Fruit fly (Drosophila melanogaster): ENCODE data around the gene t-cup.
A peak's percentile ranks its signal among the peaks of the same experiment; 100 is the strongest.

t-cup gene

dm6 chr2L:12520780-12521526, 23.8 kb upstream of the t-cup start:
- TF ChIP-seq CG10348 (GFP tag; IDR thresholded peaks at IDR 0.05) = no peak
- TF ChIP-seq CG17806 (tag; optimal IDR thresholded peaks at IDR 0.05) = peak; percentile 28
- peak; percentile 47 for TF ChIP-seq Pif1A (GFP tag; optimal IDR thresholded peaks at IDR 0.05)
- TF ChIP-seq CG8301 (tag; optimal IDR thresholded peaks at IDR 0.05) = peak; percentile 74
- no peak for TF ChIP-seq CG8159 (tag; optimal IDR thresholded peaks at IDR 0.05)
- peak; percentile 86 for TF ChIP-seq CG12605 (GFP tag; IDR thresholded peaks at IDR 0.05)
- TF ChIP-seq CG14655 (GFP tag; optimal IDR thresholded peaks at IDR 0.05) = peak; percentile 78
- TF ChIP-seq CG34367 (tag; optimal IDR thresholded peaks at IDR 0.05) = no peak
- peak; percentile 46 for TF ChIP-seq Pif1B (GFP tag; optimal IDR thresholded peaks at IDR 0.05)
- peak; percentile 84 for TF ChIP-seq Ets98B (GFP tag; IDR thresholded peaks at IDR 0.05)
- TF ChIP-seq CG4496 (GFP tag; IDR thresholded peaks at IDR 0.05) = peak; percentile 91
- TF ChIP-seq CG32121 (GFP tag; IDR thresholded peaks at IDR 0.05) = peak; percentile 83
- peak; percentile 1 for TF ChIP-seq D1 (tag; optimal IDR thresholded peaks at IDR 0.05)
- no peak for TF ChIP-seq CG13204 (GFP tag; optimal IDR thresholded peaks at IDR 0.05)
- TF ChIP-seq CG15710 (tag; optimal IDR thresholded peaks at IDR 0.05) = no peak
- TF ChIP-seq gl (tag; optimal IDR thresholded peaks at IDR 0.05) = peak; percentile 49
- no peak for TF ChIP-seq rn (GFP tag; IDR thresholded peaks at IDR 0.05)
- no peak for TF ChIP-seq EcR (GFP tag; optimal IDR thresholded peaks at IDR 0.05)
- no peak for TF ChIP-seq Snoo (tag; optimal IDR thresholded peaks at IDR 0.05)
- TF ChIP-seq CG9948 (tag; optimal IDR thresholded peaks at IDR 0.05) = no peak
- TF ChIP-seq fd96Ca (GFP tag; IDR thresholded peaks at IDR 0.05) = no peak

DNA sequence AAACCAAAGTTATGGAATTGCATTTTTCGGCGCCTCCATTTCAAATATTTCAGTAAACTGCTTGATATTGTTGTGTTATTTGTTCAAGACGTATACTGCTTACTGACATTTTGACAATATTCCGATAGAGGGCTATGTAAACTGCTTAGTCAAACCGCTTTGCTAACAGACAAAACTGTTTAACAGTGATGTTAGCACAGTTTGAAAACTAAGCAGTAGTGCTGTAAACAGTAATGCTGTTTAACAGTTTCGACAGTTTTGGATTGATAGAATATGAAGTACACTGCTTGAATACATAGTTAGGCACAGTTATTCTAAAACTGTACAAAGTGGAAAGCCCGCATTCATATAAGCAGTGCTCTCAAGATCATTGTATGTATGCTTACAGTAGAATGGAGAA, 23.1 kb upstream of the t-cup start:
- TF ChIP-seq CG9948 (tag; optimal IDR thresholded peaks at IDR 0.05) (no peak), D1 (tag; optimal IDR thresholded peaks at IDR 0.05) (no peak), Snoo (tag; optimal IDR thresholded peaks at IDR 0.05) (no peak), CG34367 (tag; optimal IDR thresholded peaks at IDR 0.05) (no peak), fd96Ca (GFP tag; IDR thresholded peaks at IDR 0.05) (no peak), Ets98B (GFP tag; IDR thresholded peaks at IDR 0.05) (no peak), CG8159 (tag; optimal IDR thresholded peaks at IDR 0.05) (no peak), CG14655 (GFP tag; optimal IDR thresholded peaks at IDR 0.05) (no peak), CG12605 (GFP tag; IDR thresholded peaks at IDR 0.05) (no peak), Pif1B (GFP tag; optimal IDR thresholded peaks at IDR 0.05) (no peak), CG32121 (GFP tag; IDR thresholded peaks at IDR 0.05) (no peak), Pif1A (GFP tag; optimal IDR thresholded peaks at IDR 0.05) (no peak), rn (GFP tag; IDR thresholded peaks at IDR 0.05) (no peak), EcR (GFP tag; optimal IDR thresholded peaks at IDR 0.05) (no peak), CG8301 (tag; optimal IDR thresholded peaks at IDR 0.05) (no peak), CG17806 (tag; optimal IDR thresholded peaks at IDR 0.05) (no peak), CG4496 (GFP tag; IDR thresholded peaks at IDR 0.05) (no peak), gl (tag; optimal IDR thresholded peaks at IDR 0.05) (no peak), CG10348 (GFP tag; IDR thresholded peaks at IDR 0.05) (no peak), CG15710 (tag; optimal IDR thresholded peaks at IDR 0.05) (no peak)

- no peak for TF ChIP-seq CG8301 (tag; optimal IDR thresholded peaks at IDR 0.05)
- peak; percentile 52; the same call in 1 of the 3 replicates for TF ChIP-seq CG4496 (GFP tag; IDR thresholded peaks at IDR 0.05)
Measured at dm6 chr2L:12519216-12519615, 22.1 kb upstream of the t-cup start.

DNA sequence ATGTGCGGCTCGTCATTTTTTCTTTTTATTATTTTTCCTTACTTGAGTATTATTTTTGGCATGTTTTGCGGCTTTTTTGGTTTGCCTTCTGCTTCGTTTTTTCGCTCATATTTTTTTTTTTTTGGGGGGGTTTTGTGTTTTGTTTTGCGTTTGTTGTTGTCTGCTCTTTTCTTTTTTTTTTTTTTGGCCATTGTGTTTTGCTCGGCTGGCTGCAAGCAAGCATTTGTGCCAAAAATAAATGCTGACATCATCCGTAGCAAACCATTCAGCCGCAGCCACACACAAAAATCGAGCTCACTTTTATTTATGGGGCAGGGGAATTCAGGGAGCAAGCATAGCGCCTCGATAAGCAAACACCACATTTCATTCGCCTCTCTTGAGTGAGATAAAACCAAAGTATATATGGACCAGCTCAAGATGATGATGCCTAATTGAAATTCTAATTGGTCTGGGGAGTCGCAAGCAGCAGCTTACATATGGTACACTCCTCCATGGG, 16.8 kb upstream of the t-cup start:
- peak; percentile 89 for TF ChIP-seq CG12605 (GFP tag; IDR thresholded peaks at IDR 0.05)
- no peak for TF ChIP-seq D1 (tag; optimal IDR thresholded peaks at IDR 0.05)
- TF ChIP-seq CG8301 (tag; optimal IDR thresholded peaks at IDR 0.05) = peak; percentile 9
- no peak for TF ChIP-seq CG15710 (tag; optimal IDR thresholded peaks at IDR 0.05)
- TF ChIP-seq Ets98B (GFP tag; IDR thresholded peaks at IDR 0.05) = peak; percentile 66
- no peak for TF ChIP-seq gl (tag; optimal IDR thresholded peaks at IDR 0.05)
- TF ChIP-seq CG17806 (tag; optimal IDR thresholded peaks at IDR 0.05) = no peak
- peak; percentile 82 for TF ChIP-seq CG4496 (GFP tag; IDR thresholded peaks at IDR 0.05)
- TF ChIP-seq CG32121 (GFP tag; IDR thresholded peaks at IDR 0.05) = peak; percentile 71
- peak; percentile 73 for TF ChIP-seq Pif1A (GFP tag; optimal IDR thresholded peaks at IDR 0.05)
- TF ChIP-seq CG13204 (GFP tag; optimal IDR thresholded peaks at IDR 0.05) = no peak
- peak; percentile 74 for TF ChIP-seq Pif1B (GFP tag; optimal IDR thresholded peaks at IDR 0.05)
- TF ChIP-seq CG14655 (GFP tag; optimal IDR thresholded peaks at IDR 0.05) = peak; percentile 28
- peak; percentile 78 for TF ChIP-seq Snoo (tag; optimal IDR thresholded peaks at IDR 0.05)
- no peak for TF ChIP-seq fd96Ca (GFP tag; IDR thresholded peaks at IDR 0.05)
- TF ChIP-seq rn (GFP tag; IDR thresholded peaks at IDR 0.05) = no peak
- TF ChIP-seq CG8159 (tag; optimal IDR thresholded peaks at IDR 0.05) = no peak

DNA sequence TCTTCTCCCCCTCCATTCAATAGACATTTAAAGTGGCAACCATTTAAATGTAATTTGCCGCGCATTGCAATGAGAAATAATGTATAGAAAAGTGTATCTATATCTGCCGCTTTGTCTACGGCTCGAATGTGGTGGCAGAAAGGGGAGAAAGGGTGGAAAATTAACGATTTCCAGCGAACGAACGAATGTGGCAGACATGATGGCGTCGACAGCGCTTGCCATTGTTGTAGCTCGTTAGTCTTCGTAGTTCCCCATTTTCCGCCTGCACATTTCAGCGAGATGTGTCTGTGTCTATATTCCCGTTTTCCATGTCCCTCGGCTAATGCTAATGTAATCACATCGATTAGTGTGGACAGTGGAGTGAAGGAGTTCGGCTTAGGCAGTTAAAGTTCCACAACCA, 15.4 kb upstream of the t-cup start:
- no peak for TF ChIP-seq Pif1A (GFP tag; optimal IDR thresholded peaks at IDR 0.05)
- no peak for TF ChIP-seq CG32121 (GFP tag; IDR thresholded peaks at IDR 0.05)
- TF ChIP-seq CG12605 (GFP tag; IDR thresholded peaks at IDR 0.05) = no peak
- TF ChIP-seq CG10348 (GFP tag; IDR thresholded peaks at IDR 0.05) = no peak
- TF ChIP-seq Ets98B (GFP tag; IDR thresholded peaks at IDR 0.05) = no peak
- TF ChIP-seq rn (GFP tag; IDR thresholded peaks at IDR 0.05) = no peak
- TF ChIP-seq Pif1B (GFP tag; optimal IDR thresholded peaks at IDR 0.05) = no peak
- TF ChIP-seq CG14655 (GFP tag; optimal IDR thresholded peaks at IDR 0.05) = no peak
- TF ChIP-seq CG8159 (tag; optimal IDR thresholded peaks at IDR 0.05) = no peak
- TF ChIP-seq D1 (tag; optimal IDR thresholded peaks at IDR 0.05) = no peak
- TF ChIP-seq gl (tag; optimal IDR thresholded peaks at IDR 0.05) = no peak
- no peak for TF ChIP-seq CG34367 (tag; optimal IDR thresholded peaks at IDR 0.05)
- no peak for TF ChIP-seq CG13204 (GFP tag; optimal IDR thresholded peaks at IDR 0.05)
- TF ChIP-seq fd96Ca (GFP tag; IDR thresholded peaks at IDR 0.05) = no peak
